Fruit fly (Drosophila melanogaster) whole organism, wandering third instar larva: ENCODE data around the gene Fbxl4.

Experiments used
- CG32264 ChIP-seq: fragments of 200-800 bp; sonication (Bioruptor generic); optimal IDR thresholded peaks from 2 replicates; lab custom pipeline; 2016; ENCODE audit warnings: missing biosample characterization, missing genetic modification characterization
- Dif ChIP-seq: fragments of 200-275, 200-300 bp; sonication (Bioruptor generic); optimal IDR thresholded peaks from 2 replicates; lab custom pipeline; 2018; ENCODE audit warnings: missing biosample characterization, missing genetic modification characterization; ENCODE audit not compliant: partially characterized antibody
- h ChIP-seq: fragments of 200-800 bp; sonication (Bioruptor generic); optimal IDR thresholded peaks from 3 replicates; lab custom pipeline; 2016; ENCODE audit warnings: missing biosample characterization, mild to moderate bottlenecking, missing genetic modification characterization
- psq ChIP-seq: fragments of 200-800 bp; sonication (Bioruptor generic); optimal IDR thresholded peaks from 3 replicates; lab custom pipeline; 2017; ENCODE audit warnings: missing biosample characterization, mild to moderate bottlenecking, missing genetic modification characterization, moderate library complexity
- tai ChIP-seq: sonication (Bioruptor generic); optimal IDR thresholded peaks from 2 replicates; lab custom pipeline; 2016; ENCODE audit warnings: missing biosample characterization, missing genetic modification characterization

- TF ChIP-seq psq (GFP tag; lab: Kevin White, UChicago) (no peak), h (no peak), Dif (GFP tag; lab: Kevin White, UChicago) (no peak), CG32264 (GFP tag; lab: Kevin White, UChicago) (no peak), tai (GFP tag; lab: Kevin White, UChicago) (no peak)
Observed at dm6 chrX:14225665-14226064, 12.1 kb downstream of the Fbxl4 start, which contains the start of gene CG11674.
